Fruit fly (Drosophila melanogaster): ENCODE measurements around the gene CG14102.

dm6 chr3L:19792717-19793437, 8.2 kb downstream of the CG14102 start:
- TF ChIP-seq Hr78 (GFP tag; optimal IDR thresholded peaks at IDR 0.05) (no peak), rgr (GFP tag; optimal IDR thresholded peaks at IDR 0.05) (no peak), psq (GFP tag; optimal IDR thresholded peaks at IDR 0.05) (no peak), h (GFP tag; optimal IDR thresholded peaks at IDR 0.05) (no peak), fru (GFP tag; optimal IDR thresholded peaks at IDR 0.05) (no peak), Dfd (GFP tag; optimal IDR thresholded peaks at IDR 0.05) (no peak), Myc (optimal IDR thresholded peaks at IDR 0.05) (no peak), Vsx2 (GFP tag; optimal IDR thresholded peaks at IDR 0.05; ENCODE audit: partially characterized antibody) (no peak), dmrt93B (GFP tag; optimal IDR thresholded peaks at IDR 0.05) (no peak)
